Worm (Caenorhabditis elegans) whole organism, young adult: Measurements from ENCODE around the gene K11C4.2.

Experiments used
- F49E8.2 ChIP-seq: sonication (generic microtip); optimal IDR thresholded peaks from 3 replicates; lab custom pipeline; 2017; ENCODE audit warnings: missing genetic modification characterization, mild to moderate bottlenecking, missing compliant biosample characterization, antibody characterized with exemption, moderate library complexity; ENCODE audit not compliant: insufficient read depth
- F57C9.4 ChIP-seq: sonication (generic microtip); optimal IDR thresholded peaks from 2 replicates; lab custom pipeline; 2017; ENCODE audit warnings: mild to moderate bottlenecking, missing genetic modification characterization, missing compliant biosample characterization
- Y79H2A.3 ChIP-seq: fragments of 200-800 bp; sonication (Bioruptor generic); conservative IDR thresholded peaks from 2 replicates; pipeline ENCODE4 v1.3.6; 2022; ENCODE audit warnings: missing genetic modification reagents, missing genetic modification characterization, missing compliant biosample characterization
- ZK185.1 ChIP-seq: sonication (generic microtip); optimal IDR thresholded peaks from 2 replicates; lab custom pipeline; 2016; ENCODE audit warnings: mild to moderate bottlenecking, missing genetic modification characterization, missing compliant biosample characterization; ENCODE audit not compliant: poor library complexity, severe bottlenecking
- attf-3 ChIP-seq: fragments of 200-800 bp; sonication (Bioruptor generic); conservative IDR thresholded peaks from 2 replicates; pipeline ENCODE4 v1.3.6; 2022; ENCODE audit warnings: missing genetic modification reagents, missing genetic modification characterization, missing compliant biosample characterization
- egl-44 ChIP-seq: fragments of 200-800 bp; sonication (Bioruptor generic); IDR thresholded peaks from 2 replicates; pipeline ENCODE4 v1.3.6; 2022; ENCODE audit warnings: missing genetic modification reagents, missing genetic modification characterization, missing compliant biosample characterization
- ets-4 ChIP-seq: fragments of 200-800 bp; sonication (Bioruptor generic); optimal IDR thresholded peaks from 2 replicates; lab custom pipeline; 2018; ENCODE audit warnings: mild to moderate bottlenecking, missing genetic modification characterization, missing compliant biosample characterization
- madf-3 ChIP-seq: fragments of 200-800 bp; sonication (Bioruptor generic); IDR thresholded peaks from 2 replicates; pipeline ENCODE4 v1.3.6; 2022; ENCODE audit warnings: missing genetic modification reagents, missing genetic modification characterization, missing compliant biosample characterization
- nhr-80 ChIP-seq: sonication (generic microtip); optimal IDR thresholded peaks from 2 replicates; lab custom pipeline; 2016; ENCODE audit warnings: missing genetic modification characterization, missing compliant biosample characterization
- sea-2 ChIP-seq: fragments of 200-800 bp; sonication (Bioruptor generic); IDR thresholded peaks from 2 replicates; pipeline ENCODE4 v1.3.6; 2022; ENCODE audit warnings: missing genetic modification characterization, missing compliant biosample characterization
- snpc-4 ChIP-seq, 5 experiments: fragments of 150-350 bp in 1 of 5; sonication (generic microtip) in 4 of 5; optimal IDR thresholded peaks; 2 replicates each; lab custom pipeline; 2014 to 2018; ENCODE audit warnings: missing genetic modification characterization in 5 of 5, missing biosample characterization in 3 of 5, antibody characterized with exemption in 2 of 5, mild to moderate bottlenecking in 2 of 5, missing compliant biosample characterization in 2 of 5, missing genotype in 2 of 5, moderate library complexity in 2 of 5, missing genetic modification reagents in 1 of 5
- unc-62 ChIP-seq: fragments of 150-350 bp; optimal IDR thresholded peaks from 2 replicates; lab custom pipeline; 2014; ENCODE audit warnings: missing biosample characterization, missing genetic modification reagents, missing genetic modification characterization
- ztf-22 ChIP-seq: fragments of 200-800 bp; sonication (Bioruptor generic); optimal IDR thresholded peaks from 2 replicates; lab custom pipeline; 2018; ENCODE audit warnings: mild to moderate bottlenecking, missing genetic modification characterization, moderate library complexity, missing compliant biosample characterization

ce11 chrV:6893681-6894080, 1.2 kb upstream of the K11C4.2 start:
- TF ChIP-seq attf-3 (GFP tag; lab: Robert Waterston, UW) (no peak), ZK185.1 (tag; lab: Kevin White, UChicago) (no peak), unc-62 (no peak), sea-2 (no peak), egl-44 (GFP tag; lab: Robert Waterston, UW) (no peak), madf-3 (GFP tag; lab: Robert Waterston, UW) (no peak), F49E8.2 (tag; lab: Kevin White, UChicago) (no peak), ztf-22 (GFP tag; lab: Kevin White, UChicago) (no peak), Y79H2A.3 (GFP tag; lab: Robert Waterston, UW) (no peak), snpc-4 (GFP tag; optimal IDR thresholded peaks at IDR 0.05; lab: Kevin White, UChicago) (no peak), snpc-4 (tag; optimal IDR thresholded peaks at IDR 0.05; lab: Kevin White, UChicago) (no peak), ets-4 (GFP tag; lab: Kevin White, UChicago) (no peak), F57C9.4 (tag; lab: Kevin White, UChicago) (no peak), nhr-80 (tag; lab: Kevin White, UChicago) (no peak)
